Worm (Caenorhabditis elegans) whole organism, L3 larva: Measurements from ENCODE around the gene unc-23.

Experiments
- ceh-82 ChIP-seq: fragments of 150-350 bp; optimal IDR thresholded peaks from 2 replicates; lab custom pipeline; 2014; ENCODE audit warnings: missing biosample characterization, missing genetic modification characterization
- egl-5 ChIP-seq: fragments of 150-350 bp; optimal IDR thresholded peaks from 2 replicates; lab custom pipeline; 2017; ENCODE audit warnings: missing biosample characterization, missing genetic modification reagents, missing genetic modification characterization, inconsistent platforms
- elt-1 ChIP-seq: fragments of 150-350 bp; optimal IDR thresholded peaks from 2 replicates; lab custom pipeline; 2014; ENCODE audit warnings: missing biosample characterization, missing genetic modification characterization
- elt-3 ChIP-seq, 3 experiments: fragments of 150-350 bp in 1 of 3; sonication (generic microtip) in 2 of 3; optimal IDR thresholded peaks; 2 replicates in 2 of 3; 4 replicates in 1 of 3; lab custom pipeline; 2014 to 2017; ENCODE audit warnings: missing biosample characterization in 3 of 3, missing genetic modification characterization in 3 of 3
- nfya-1 ChIP-seq: sonication (generic microtip); optimal IDR thresholded peaks from 2 replicates; lab custom pipeline; 2017; ENCODE audit warnings: missing genetic modification characterization, mild to moderate bottlenecking, missing compliant biosample characterization, antibody characterized with exemption, moderate library complexity; ENCODE audit not compliant: insufficient read depth
- nhr-12 ChIP-seq: fragments of 150-350 bp; optimal IDR thresholded peaks from 2 replicates; lab custom pipeline; 2014; ENCODE audit warnings: missing biosample characterization, missing genetic modification characterization
- pha-4 ChIP-seq: fragments of 150-350 bp; optimal IDR thresholded peaks from 2 replicates; lab custom pipeline; 2014; ENCODE audit warnings: missing biosample characterization, missing genetic modification reagents, missing genetic modification characterization
- skn-1 ChIP-seq: fragments of 150-350 bp; optimal IDR thresholded peaks from 2 replicates; lab custom pipeline; 2014; ENCODE audit warnings: missing biosample characterization, missing genetic modification characterization
- snpc-4 ChIP-seq: fragments of 150-350 bp; optimal IDR thresholded peaks from 2 replicates; lab custom pipeline; 2014; ENCODE audit warnings: missing biosample characterization, missing genetic modification characterization
- unc-62 ChIP-seq: fragments of 150-350 bp; sonication (generic microtip); optimal IDR thresholded peaks from 4 replicates; lab custom pipeline; 2014; ENCODE audit warnings: missing biosample characterization, missing genetic modification reagents, missing genetic modification characterization

ce11 chrV:8934264-8934663 is 1.9 kb upstream of the unc-23 start:
- no peak for TF ChIP-seq nhr-12 (tag; lab: Kevin White, UChicago)
- TF ChIP-seq elt-1 (tag; lab: Kevin White, UChicago): no peak
- no peak for TF ChIP-seq snpc-4
- TF ChIP-seq skn-1 (tag; lab: Kevin White, UChicago): no peak
- TF ChIP-seq unc-62: no peak
- no peak for TF ChIP-seq ceh-82 (tag; lab: Kevin White, UChicago)
- no peak for TF ChIP-seq elt-3 (tag; optimal IDR thresholded peaks at IDR 0.05; lab: Kevin White, UChicago)
- TF ChIP-seq pha-4: no peak
- TF ChIP-seq egl-5 (tag; lab: Kevin White, UChicago): no peak
- TF ChIP-seq nfya-1 (tag; lab: Kevin White, UChicago): no peak
